Worm (Caenorhabditis elegans): Measurements from ENCODE around the gene srh-99.

- TF ChIP-seq lin-39 (tag; optimal IDR thresholded peaks at IDR 0.05) (no peak), nhr-28 (tag; optimal IDR thresholded peaks at IDR 0.05) (no peak), unc-62 (GFP tag; optimal IDR thresholded peaks at IDR 0.05) (no peak), tbx-2 (tag; optimal IDR thresholded peaks at IDR 0.05) (no peak), lin-15B (tag; optimal IDR thresholded peaks at IDR 0.05) (no peak), ama-1 (optimal IDR thresholded peaks at IDR 0.05) (no peak), nhr-76 (tag; optimal IDR thresholded peaks at IDR 0.05) (no peak), ztf-11 (tag; optimal IDR thresholded peaks at IDR 0.05) (no peak), mef-2 (tag; optimal IDR thresholded peaks at IDR 0.05) (no peak), ceh-88 (GFP tag; IDR thresholded peaks at IDR 0.05) (no peak), pag-3 (tag; optimal IDR thresholded peaks at IDR 0.05; ENCODE audit: borderline replicate concordance, insufficient read depth) (no peak)
These were observed 42.9 kb downstream of the srh-99 start, which contains the start of gene sea-1 for ce11 chrII:3673493-3673892.
